Fruit fly (Drosophila melanogaster) whole organism, prepupa: ENCODE data around the gene CG13008.

Experiments used
- CG1621 ChIP-seq: fragments of 200-800 bp; sonication (Bioruptor generic); optimal IDR thresholded peaks from 3 replicates; lab custom pipeline; 2018; ENCODE audit warnings: missing biosample characterization, mild to moderate bottlenecking, missing genetic modification characterization
- Ets21C ChIP-seq: fragments of 200-800 bp; sonication (Bioruptor generic); optimal IDR thresholded peaks from 3 replicates; lab custom pipeline; 2016; ENCODE audit warnings: missing biosample characterization, missing genetic modification characterization
- Gug ChIP-seq: fragments of 200-800 bp; sonication (Bioruptor generic); IDR thresholded peaks from 2 replicates; pipeline ENCODE4 v1.3.6; 2022; ENCODE audit warnings: missing biosample characterization, missing genetic modification characterization
- Met ChIP-seq: fragments of 200-800 bp; sonication (Bioruptor generic); optimal IDR thresholded peaks from 3 replicates; lab custom pipeline; 2016; ENCODE audit warnings: missing biosample characterization, missing genetic modification characterization
- Sox102F ChIP-seq: fragments of 200-800 bp; sonication (Bioruptor generic); optimal IDR thresholded peaks from 2 replicates; lab custom pipeline; 2016; ENCODE audit warnings: missing biosample characterization, mild to moderate bottlenecking, missing genetic modification characterization
- Sox15 ChIP-seq: fragments of 200-800 bp; sonication (Bioruptor generic); optimal IDR thresholded peaks from 3 replicates; lab custom pipeline; 2016; ENCODE audit warnings: missing biosample characterization, missing genetic modification characterization
- achi ChIP-seq: fragments of 200-800 bp; sonication (Bioruptor generic); optimal IDR thresholded peaks from 3 replicates; lab custom pipeline; 2016; ENCODE audit warnings: missing biosample characterization, missing genetic modification characterization
- lz ChIP-seq: fragments of 200-800 bp; sonication (Bioruptor generic); optimal IDR thresholded peaks from 3 replicates; lab custom pipeline; 2016; ENCODE audit warnings: missing biosample characterization, missing genetic modification characterization
- pdm3 ChIP-seq: fragments of 200-800 bp; sonication (Bioruptor generic); optimal IDR thresholded peaks from 3 replicates; lab custom pipeline; 2016; ENCODE audit warnings: missing biosample characterization, missing genetic modification characterization
- ss ChIP-seq, 2 experiments: fragments of 200-800 bp; sonication (Bioruptor generic); optimal IDR thresholded peaks; 2 replicates in 1 of 2; 3 replicates in 1 of 2; lab custom pipeline; 2017 to 2018; ENCODE audit warnings: mild to moderate bottlenecking in 2 of 2, missing biosample characterization in 2 of 2, missing genetic modification characterization in 2 of 2, moderate library complexity in 1 of 2
- svp ChIP-seq: fragments of 200-800 bp; sonication (Bioruptor generic); peaks from one replicate; lab custom pipeline; 2016; ENCODE audit warnings: missing biosample characterization, missing genetic modification characterization
- vri ChIP-seq: fragments of 200-800 bp; sonication (Bioruptor generic); optimal IDR thresholded peaks from 3 replicates; lab custom pipeline; 2016; ENCODE audit warnings: missing biosample characterization, mild to moderate bottlenecking, missing genetic modification characterization

dm6 chrX:16745942-16746341, 34.8 kb downstream of the CG13008 start:
- TF ChIP-seq Met (GFP tag; lab: Kevin White, UChicago): no peak
- no peak for TF ChIP-seq vri (GFP tag; lab: Kevin White, UChicago)
- TF ChIP-seq lz (GFP tag; lab: Kevin White, UChicago): no peak
- TF ChIP-seq Sox102F (GFP tag; lab: Kevin White, UChicago): no peak
- no peak for TF ChIP-seq CG1621 (tag; lab: Kevin White, UChicago)
- no peak for TF ChIP-seq achi (GFP tag; lab: Kevin White, UChicago)
- no peak for TF ChIP-seq Gug
- TF ChIP-seq svp (GFP tag; lab: Kevin White, UChicago): no peak
- no peak for TF ChIP-seq pdm3 (GFP tag; lab: Kevin White, UChicago)
- no peak for TF ChIP-seq Ets21C (GFP tag; lab: Kevin White, UChicago)
- no peak for TF ChIP-seq ss (GFP tag; optimal IDR thresholded peaks at IDR 0.05; lab: Kevin White, UChicago)
- no peak for TF ChIP-seq Sox15 (GFP tag; lab: Kevin White, UChicago)
